Fruit fly (Drosophila melanogaster): ENCODE data around the gene rk.

The rk gene

DNA sequence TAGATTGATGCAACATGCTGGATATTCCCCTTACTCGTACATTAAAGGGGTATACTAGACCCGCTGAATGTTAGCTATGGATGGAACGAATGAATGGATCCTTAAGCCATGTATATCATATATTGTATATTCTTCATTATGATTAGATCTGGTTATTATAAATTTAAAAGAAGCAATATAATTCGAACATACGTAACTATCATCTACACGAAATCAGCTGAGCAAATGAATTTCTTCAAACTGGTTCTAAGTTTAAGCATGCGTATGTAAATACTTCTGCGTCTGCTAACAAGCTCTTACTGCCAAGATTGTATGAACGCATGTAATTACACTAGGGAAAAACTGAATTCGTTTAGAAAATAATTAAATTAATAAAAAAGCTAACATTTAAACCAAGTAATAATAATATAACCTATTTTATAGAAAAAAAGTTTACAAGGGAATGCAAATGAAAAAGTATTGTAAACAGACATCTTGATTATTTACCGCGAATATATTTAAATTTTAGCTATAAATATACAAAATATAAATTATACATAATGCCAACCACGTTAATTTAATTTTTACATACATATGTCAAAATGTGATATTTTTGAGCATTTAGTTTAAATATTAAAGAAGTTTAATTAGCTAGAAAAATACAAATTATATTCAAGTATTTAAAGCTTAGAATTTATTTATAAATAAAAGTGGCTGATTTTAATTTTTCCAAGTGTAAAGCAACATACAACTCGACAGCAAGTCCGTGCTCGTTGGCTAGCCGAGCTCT is 20.0 kb upstream of the rk start:
- TF ChIP-seq noc (tag; optimal IDR thresholded peaks at IDR 0.05), result peak; percentile 44

DNA sequence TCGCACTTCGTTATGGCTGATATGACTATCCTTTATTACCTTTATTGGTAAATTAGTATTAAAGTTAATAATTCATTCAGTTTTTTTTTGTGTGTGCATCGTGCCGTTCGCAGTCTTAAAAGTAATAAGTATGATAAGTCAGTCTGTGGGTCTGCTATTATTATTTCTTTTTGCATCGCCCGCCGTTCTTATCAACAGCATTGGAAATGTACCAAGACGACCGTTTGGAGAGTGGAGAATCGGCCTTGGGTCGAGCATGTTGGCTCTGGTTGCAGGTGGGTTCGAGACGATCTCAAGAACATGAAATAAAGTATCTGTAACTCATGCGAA is 19.5 kb upstream of the rk start:
- no peak for TF ChIP-seq noc (tag; optimal IDR thresholded peaks at IDR 0.05)

DNA sequence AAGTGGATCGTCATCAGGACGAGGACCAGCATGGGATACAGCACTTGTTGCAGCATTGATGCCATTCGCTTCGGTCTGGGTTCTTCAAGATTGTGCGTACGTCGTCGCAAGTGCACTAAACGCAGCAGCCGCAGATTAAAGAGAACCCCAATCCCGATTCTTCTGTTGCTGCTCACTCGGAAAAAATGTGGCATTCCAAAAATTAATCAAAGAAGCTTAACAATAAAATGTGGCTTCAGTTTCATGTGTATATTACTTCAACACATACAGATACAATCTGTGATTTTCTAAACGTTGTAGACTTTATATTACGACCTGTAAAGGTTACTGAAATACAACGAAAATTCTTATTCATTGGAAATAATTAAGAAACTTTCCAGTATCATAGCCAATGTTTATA is 19.1 kb upstream of the rk start, which contains the start of gene NimC3:
Gene NimC3 (minus strand): TSS at position 101 of the 400 bp plus-strand sequence.
- TF ChIP-seq noc (tag; optimal IDR thresholded peaks at IDR 0.05), result no peak

- TF ChIP-seq noc (tag; optimal IDR thresholded peaks at IDR 0.05), result no peak
Observed at dm6 chr2L:14019654-14020053, 18.6 kb upstream of the rk start.

dm6 chr2L:14015109-14015508 is 14.1 kb upstream of the rk start:
- no peak for TF ChIP-seq noc (tag; optimal IDR thresholded peaks at IDR 0.05)

DNA sequence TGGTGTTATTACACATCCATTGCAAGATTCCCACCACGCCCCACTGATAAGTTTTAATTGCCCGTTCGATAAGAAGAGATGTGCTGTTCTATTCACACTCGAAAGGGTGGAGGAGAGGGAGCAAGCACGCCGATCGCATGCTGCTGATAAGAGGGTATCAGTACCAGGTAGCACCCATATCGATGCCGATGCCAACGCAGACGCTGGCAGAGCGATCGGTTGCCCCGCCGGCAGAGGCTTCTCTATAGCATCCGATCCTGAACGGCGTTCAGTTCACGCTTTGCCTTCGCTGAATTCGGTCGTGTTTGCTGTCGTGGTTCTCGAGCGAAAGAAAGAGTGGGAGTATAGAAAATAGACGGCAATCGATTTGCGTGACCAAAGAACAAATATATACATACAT is 12.4 kb upstream of the rk start:
- TF ChIP-seq noc (tag; optimal IDR thresholded peaks at IDR 0.05), result peak; percentile 62

dm6 chr2L:14012304-14013054 is 11.4 kb upstream of the rk start, which contains the start of gene bgm:
Gene bgm (plus strand): TSS chr2L:14013004.
- no peak for TF ChIP-seq noc (tag; optimal IDR thresholded peaks at IDR 0.05)

dm6 chr2L:14011591-14012303 is 10.7 kb upstream of the rk start:
- TF ChIP-seq noc (tag; optimal IDR thresholded peaks at IDR 0.05), result peak; percentile 84

DNA sequence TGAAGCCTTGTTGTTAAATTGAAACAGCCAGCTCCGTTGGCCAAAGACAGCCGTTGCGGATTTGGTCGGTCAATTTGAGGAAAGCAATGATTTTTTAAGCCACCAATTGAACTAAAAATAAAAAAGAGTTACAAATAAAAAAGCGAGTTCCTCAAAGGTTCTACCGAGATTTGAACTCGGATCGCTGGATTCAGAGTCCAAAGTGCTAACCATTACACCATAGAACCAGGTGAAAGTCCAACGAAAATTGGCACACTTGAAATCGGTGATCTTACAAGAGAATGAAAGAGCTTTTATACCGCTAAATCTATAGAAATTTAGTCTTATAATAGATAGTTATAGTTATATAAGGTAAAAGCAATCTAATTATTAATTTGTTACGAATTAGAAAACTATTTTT is 9.4 kb upstream of the rk start:
- TF ChIP-seq noc (tag; optimal IDR thresholded peaks at IDR 0.05), result no peak

DNA sequence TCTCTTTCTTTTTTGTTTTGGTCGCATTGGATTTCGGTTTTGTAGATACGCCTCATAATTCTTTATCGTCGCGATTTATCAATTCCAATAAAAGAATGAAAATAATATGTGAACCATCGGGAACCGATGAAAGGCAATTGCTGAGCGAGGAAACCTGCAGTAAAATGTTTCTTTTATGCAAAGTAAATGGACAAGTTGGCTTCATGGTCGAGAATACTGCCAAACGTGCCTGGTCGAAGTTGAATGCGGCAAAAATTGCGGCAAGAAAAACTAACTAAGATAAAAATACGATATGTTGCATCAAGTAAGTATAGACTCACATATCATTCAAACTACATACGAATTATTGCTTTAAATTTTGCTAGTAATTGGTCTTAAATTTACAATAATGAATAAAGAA is 6.8 kb upstream of the rk start, which contains the start of gene CG42692:
Gene CG42692 (plus strand): TSS at position 301 of the 400 bp plus-strand sequence.
- TF ChIP-seq noc (tag; optimal IDR thresholded peaks at IDR 0.05), result no peak

DNA sequence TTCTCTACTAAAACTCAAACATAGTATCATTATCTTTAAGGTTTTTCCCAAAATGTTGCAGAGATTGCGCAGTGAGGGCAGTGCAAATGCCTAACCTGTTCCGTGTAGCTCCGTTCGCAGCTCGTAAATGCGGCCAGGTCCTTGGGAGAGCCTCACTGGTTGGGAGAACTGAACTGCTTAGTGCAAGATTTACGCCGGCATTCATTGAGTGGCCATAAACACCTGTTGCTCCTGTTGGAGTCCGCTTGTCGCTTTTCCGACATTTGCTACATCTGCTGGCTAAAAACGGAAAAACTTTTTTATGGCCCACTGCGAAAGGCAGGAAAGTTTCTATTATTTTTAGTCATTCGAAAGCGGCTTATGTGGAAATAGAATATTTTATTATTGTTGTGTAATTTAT is 839 bp upstream of the rk start:
- TF ChIP-seq noc (tag; optimal IDR thresholded peaks at IDR 0.05), result no peak

DNA sequence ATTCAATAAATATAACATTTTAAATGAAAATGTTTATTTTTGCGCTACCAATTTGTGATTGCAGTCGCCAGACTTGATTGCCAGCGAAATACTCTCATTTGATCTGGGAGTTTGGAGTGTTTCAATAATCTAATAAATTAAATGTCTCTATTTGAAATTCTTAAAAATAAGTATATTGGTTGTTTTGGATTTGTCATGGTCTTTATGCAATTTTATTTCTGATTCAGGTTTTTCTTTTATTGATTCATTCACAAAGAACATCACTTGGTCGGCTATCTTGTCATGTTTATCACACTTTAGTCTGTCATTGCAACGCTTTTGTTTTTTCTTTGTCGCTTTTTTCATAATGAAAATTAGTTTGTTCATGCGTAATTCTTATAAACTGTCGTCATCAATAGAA is 2.1 kb downstream of the rk start:
- TF ChIP-seq noc (tag; optimal IDR thresholded peaks at IDR 0.05), result no peak

DNA sequence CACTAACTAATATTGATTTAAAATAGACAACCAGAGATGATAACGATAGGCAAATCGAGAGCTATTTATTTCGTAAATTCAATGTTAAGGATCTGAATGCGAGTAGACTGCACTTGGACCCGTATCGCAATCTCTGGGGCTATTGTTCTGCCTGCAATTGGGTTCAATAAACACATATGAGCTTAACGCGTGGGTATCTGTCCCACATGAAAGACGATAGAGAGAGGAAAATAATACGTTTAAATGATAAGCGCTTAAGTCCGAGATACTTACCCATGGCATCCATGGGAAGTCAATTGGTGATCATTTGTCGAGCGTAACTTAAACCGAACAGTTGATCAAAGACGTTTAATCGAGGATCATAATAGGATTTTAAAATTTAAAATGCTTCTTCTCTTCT is 21.2 kb downstream of the rk start, which contains the start of gene NimC2:
Gene NimC2 (plus strand): TSS at position 301 of the 400 bp plus-strand sequence.
- no peak for TF ChIP-seq noc (tag; optimal IDR thresholded peaks at IDR 0.05)

DNA sequence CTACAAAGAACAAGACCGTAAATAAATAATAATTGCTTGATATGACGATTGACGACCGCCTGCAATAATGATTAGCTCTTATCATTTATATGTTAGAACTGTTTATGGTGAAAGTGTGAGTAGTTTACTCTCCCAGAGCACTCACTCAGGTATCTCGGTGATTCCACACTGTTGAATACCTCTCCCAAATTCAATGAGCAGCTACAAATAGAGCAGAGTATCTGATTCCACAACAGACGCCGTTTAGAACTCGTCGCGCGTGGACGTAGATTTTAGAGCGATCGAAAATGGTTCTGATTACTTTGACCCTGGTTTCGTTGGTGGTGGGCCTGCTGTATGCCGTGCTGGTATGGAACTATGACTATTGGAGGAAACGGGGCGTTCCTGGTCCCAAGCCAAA is 24.0 kb downstream of the rk start, which contains the start of gene Cyp28a5:
Gene Cyp28a5 (plus strand): TSS at position 230 of the 400 bp plus-strand sequence.
- peak; percentile 28 for TF ChIP-seq noc (tag; optimal IDR thresholded peaks at IDR 0.05)

- TF ChIP-seq noc (tag; optimal IDR thresholded peaks at IDR 0.05), result no peak
Observed at dm6 chr2L:13976669-13977068, 24.4 kb downstream of the rk start, which contains the start of gene NimC1. Gene NimC1 (minus strand): TSS chr2L:13976769.

DNA sequence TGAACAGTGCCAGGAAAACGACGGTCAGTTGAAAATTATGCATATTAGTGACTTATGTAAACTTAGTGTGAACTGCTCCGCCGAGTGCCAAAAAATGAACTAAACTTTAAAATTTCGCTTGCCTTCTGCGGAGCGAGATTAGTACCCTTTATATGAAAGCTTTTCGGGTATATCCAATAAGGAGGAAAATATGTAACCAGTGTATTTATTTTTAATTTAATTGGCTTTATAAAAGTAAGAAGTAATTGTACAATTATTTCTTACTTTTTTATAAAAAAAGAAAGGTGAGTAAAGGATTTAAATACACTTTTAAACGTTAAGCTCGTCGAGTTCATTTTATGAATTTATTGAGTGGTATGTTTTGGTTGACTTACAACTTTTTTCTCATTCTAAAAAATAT is 28.2 kb downstream of the rk start, which contains the start of gene He:
Gene He (minus strand): TSS at position 101 of the 400 bp plus-strand sequence.
- no peak for TF ChIP-seq noc (tag; optimal IDR thresholded peaks at IDR 0.05)

Measured in whole organism, larva.